Worm (Caenorhabditis elegans): Measurements from ENCODE around the gene str-206.

str-206 gene

ce11 chrV:6217834-6218233 lies at the start of gene str-206:
Gene str-206, plus strand, starts transcription at chrV:6218134.
- no peak for TF ChIP-seq dao-5 (tag; optimal IDR thresholded peaks at IDR 0.05)
- TF ChIP-seq him-1 (tag; optimal IDR thresholded peaks at IDR 0.05) = no peak
- no peak for TF ChIP-seq W03F9.2 (tag; optimal IDR thresholded peaks at IDR 0.05)

DNA sequence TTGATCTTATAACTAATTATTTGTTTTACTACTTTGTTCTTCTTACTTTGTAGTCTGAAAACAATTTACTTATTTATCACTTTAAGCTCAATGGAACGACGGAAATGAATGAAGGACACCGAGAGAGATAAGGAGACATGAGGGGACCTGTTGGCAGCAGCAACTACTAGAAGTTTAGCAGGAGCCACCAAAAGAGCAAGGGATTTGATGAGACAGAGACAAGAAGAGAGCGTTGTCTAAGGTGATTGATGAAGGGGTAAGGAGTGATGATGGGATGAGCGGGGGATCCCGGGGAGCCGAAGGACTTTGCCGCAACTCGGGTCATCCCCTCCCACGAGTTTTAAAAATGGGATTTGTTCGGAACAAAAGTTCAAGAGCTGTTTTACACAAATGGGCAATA lies 15.4 kb upstream of the str-206 start, which contains the start of gene ttn-1:
TSS of gene ttn-1 (minus strand) at position 60 of the 400 bp plus-strand sequence.
- no peak for TF ChIP-seq W03F9.2 (tag; optimal IDR thresholded peaks at IDR 0.05)
- TF ChIP-seq him-1 (tag; optimal IDR thresholded peaks at IDR 0.05) = no peak
- no peak for TF ChIP-seq dao-5 (tag; optimal IDR thresholded peaks at IDR 0.05)

- TF ChIP-seq dao-5 (tag; optimal IDR thresholded peaks at IDR 0.05) (no peak), him-1 (tag; optimal IDR thresholded peaks at IDR 0.05) (no peak), W03F9.2 (tag; optimal IDR thresholded peaks at IDR 0.05) (no peak)
These were observed 13.9 kb upstream of the str-206 start for ce11 chrV:6204046-6204445.

- TF ChIP-seq W03F9.2 (tag; optimal IDR thresholded peaks at IDR 0.05) = no peak
- TF ChIP-seq dao-5 (tag; optimal IDR thresholded peaks at IDR 0.05) = no peak
- no peak for TF ChIP-seq him-1 (tag; optimal IDR thresholded peaks at IDR 0.05)
These were observed 11.4 kb upstream of the str-206 start, which contains the start of gene W06H8.2 for ce11 chrV:6206498-6206897. Gene W06H8.2, plus strand, starts transcription at chrV:6206755.

DNA sequence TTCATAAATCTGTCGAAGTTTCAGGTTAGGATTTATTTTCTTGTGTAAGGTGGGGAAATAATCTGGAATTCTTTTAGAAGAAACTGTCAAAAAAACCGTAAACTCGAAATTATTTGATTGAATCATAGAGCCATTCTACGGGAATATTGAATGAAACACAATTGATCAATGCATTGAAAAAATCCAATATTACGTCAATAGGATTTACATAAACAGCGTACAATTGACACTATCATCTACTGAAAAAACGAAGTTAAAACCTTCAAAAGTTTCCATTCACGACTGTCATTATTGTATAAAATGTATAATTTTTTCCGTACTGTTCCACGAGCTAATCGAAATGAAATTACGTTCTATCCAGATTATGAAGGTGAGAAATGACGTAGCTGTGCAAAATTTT lies 9.3 kb upstream of the str-206 start, which contains the start of gene rme-1:
TSS of gene rme-1 (plus strand) at position 301 of the 400 bp plus-strand sequence.
- TF ChIP-seq dao-5 (tag; optimal IDR thresholded peaks at IDR 0.05) (no peak), W03F9.2 (tag; optimal IDR thresholded peaks at IDR 0.05) (no peak), him-1 (tag; optimal IDR thresholded peaks at IDR 0.05) (no peak)

- TF ChIP-seq him-1 (tag; optimal IDR thresholded peaks at IDR 0.05) (no peak), W03F9.2 (tag; optimal IDR thresholded peaks at IDR 0.05) (no peak), dao-5 (tag; optimal IDR thresholded peaks at IDR 0.05) (no peak)
These were observed 7.8 kb upstream of the str-206 start for ce11 chrV:6209930-6210647.

- TF ChIP-seq dao-5 (tag; optimal IDR thresholded peaks at IDR 0.05) = no peak
These were observed 6.4 kb upstream of the str-206 start for ce11 chrV:6211509-6211908.

ce11 chrV:6212566-6212965 lies 5.4 kb upstream of the str-206 start:
- TF ChIP-seq W03F9.2 (tag; optimal IDR thresholded peaks at IDR 0.05) (no peak), dao-5 (tag; optimal IDR thresholded peaks at IDR 0.05) (no peak), him-1 (tag; optimal IDR thresholded peaks at IDR 0.05) (no peak)

ce11 chrV:6213216-6213735 lies 4.7 kb upstream of the str-206 start:
- TF ChIP-seq W03F9.2 (tag; optimal IDR thresholded peaks at IDR 0.05) (no peak), him-1 (tag; optimal IDR thresholded peaks at IDR 0.05) (no peak), dao-5 (tag; optimal IDR thresholded peaks at IDR 0.05) (no peak)

DNA sequence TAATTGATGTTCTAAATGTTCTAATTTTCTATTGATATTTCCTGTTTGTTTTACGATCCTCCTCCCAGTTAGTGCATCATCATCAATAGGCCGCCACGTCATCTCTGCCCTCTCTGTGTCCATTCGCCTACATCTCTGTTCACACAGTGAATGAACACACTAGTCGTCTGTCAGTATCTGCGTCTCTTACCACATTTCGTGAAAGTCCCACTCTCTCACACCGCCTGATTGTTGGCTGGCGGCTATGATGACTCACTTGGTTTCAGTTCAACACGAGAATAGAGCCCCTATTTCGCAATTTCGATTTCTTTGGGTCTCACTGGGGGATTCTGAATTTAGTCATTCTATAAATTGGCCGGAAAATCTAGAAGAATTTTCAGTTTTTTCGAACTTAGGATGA lies 4.1 kb upstream of the str-206 start:
- TF ChIP-seq him-1 (tag; optimal IDR thresholded peaks at IDR 0.05) (no peak), dao-5 (tag; optimal IDR thresholded peaks at IDR 0.05) (no peak), W03F9.2 (tag; optimal IDR thresholded peaks at IDR 0.05) (no peak)

DNA sequence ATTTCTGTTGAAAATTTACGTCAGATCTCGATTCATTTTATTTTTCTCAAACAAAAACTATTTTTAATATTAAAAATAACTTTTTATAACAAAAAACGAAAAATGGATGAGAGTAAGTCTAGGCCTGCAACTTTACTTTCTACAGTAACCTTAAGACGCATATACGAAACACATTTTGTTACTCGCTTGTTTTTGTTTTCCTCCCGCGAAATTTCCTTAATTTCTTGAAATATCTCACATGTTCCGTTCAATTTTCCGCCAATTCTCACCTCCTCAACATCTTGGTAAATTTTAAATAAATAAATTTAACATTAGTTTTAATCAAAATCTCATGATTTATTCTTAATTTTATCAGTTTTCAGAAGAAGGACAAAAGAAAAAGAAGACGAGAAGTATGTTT lies 3.5 kb upstream of the str-206 start:
- TF ChIP-seq W03F9.2 (tag; optimal IDR thresholded peaks at IDR 0.05) (peak; percentile 24), dao-5 (tag; optimal IDR thresholded peaks at IDR 0.05) (no peak)

ce11 chrV:6217142-6217541 lies 792 bp upstream of the str-206 start:
- TF ChIP-seq him-1 (tag; optimal IDR thresholded peaks at IDR 0.05) = no peak
- no peak for TF ChIP-seq dao-5 (tag; optimal IDR thresholded peaks at IDR 0.05)
- no peak for TF ChIP-seq W03F9.2 (tag; optimal IDR thresholded peaks at IDR 0.05)

DNA sequence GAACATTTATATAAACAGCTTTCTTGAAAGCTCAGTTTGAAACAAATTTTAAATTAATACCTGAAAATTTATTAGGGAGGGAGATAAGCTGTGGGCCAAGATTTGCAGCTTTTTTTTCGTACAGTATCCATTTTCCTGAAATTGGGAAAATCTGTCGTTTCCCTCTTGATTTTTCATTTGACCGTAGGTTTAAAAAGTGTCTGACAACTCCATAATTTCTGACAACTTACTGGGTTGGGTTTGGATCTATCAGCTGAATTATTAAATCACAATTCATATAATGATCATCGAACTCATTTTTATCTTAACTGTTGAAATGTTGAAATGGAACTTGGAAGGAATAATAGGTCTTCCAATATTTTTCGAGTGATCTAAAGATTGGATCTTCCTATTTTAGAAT lies 2.8 kb downstream of the str-206 start:
- TF ChIP-seq him-1 (tag; optimal IDR thresholded peaks at IDR 0.05) (no peak), dao-5 (tag; optimal IDR thresholded peaks at IDR 0.05) (no peak), W03F9.2 (tag; optimal IDR thresholded peaks at IDR 0.05) (no peak)

ce11 chrV:6221292-6221691 lies 3.4 kb downstream of the str-206 start:
- no peak for TF ChIP-seq W03F9.2 (tag; optimal IDR thresholded peaks at IDR 0.05)
- no peak for TF ChIP-seq him-1 (tag; optimal IDR thresholded peaks at IDR 0.05)
- no peak for TF ChIP-seq dao-5 (tag; optimal IDR thresholded peaks at IDR 0.05)
